Fruit fly (Drosophila melanogaster) whole organism, embryonic: Measurements from ENCODE around the gene rols.

Experiments
- Antp ChIP-seq: fragments of 200-800 bp; sonication (Bioruptor generic); optimal IDR thresholded peaks from 3 replicates; lab custom pipeline; 2016; ENCODE audit warnings: missing biosample characterization, missing genetic modification characterization
- Atf3 ChIP-seq: fragments of 200-800 bp; sonication (Bioruptor generic); optimal IDR thresholded peaks from 3 replicates; lab custom pipeline; 2016; ENCODE audit warnings: missing biosample characterization, missing genetic modification characterization
- CG11398 ChIP-seq: fragments of 200-800 bp; sonication (Bioruptor generic); optimal IDR thresholded peaks from 2 replicates; lab custom pipeline; 2016; ENCODE audit warnings: missing biosample characterization, missing genetic modification characterization
- CG11456 ChIP-seq: fragments of 200-800 bp; sonication (Bioruptor generic); IDR thresholded peaks from 3 replicates; pipeline ENCODE4 v1.3.6; 2022; ENCODE audit warnings: missing biosample characterization, missing genetic modification characterization
- CG11504 ChIP-seq: fragments of 200-800 bp; sonication (Bioruptor generic); optimal IDR thresholded peaks from 3 replicates; lab custom pipeline; 2019; ENCODE audit warnings: missing biosample characterization, mild to moderate bottlenecking, missing genetic modification characterization, moderate library complexity
- CG1233 ChIP-seq: fragments of 200-800 bp; sonication (Bioruptor generic); optimal IDR thresholded peaks from 4 replicates; lab custom pipeline; 2018; ENCODE audit warnings: missing biosample characterization, mild to moderate bottlenecking, missing genetic modification characterization
- CG14965 ChIP-seq: fragments of 200-800 bp; sonication (Bioruptor generic); optimal IDR thresholded peaks from 2 replicates; lab custom pipeline; 2016; ENCODE audit warnings: missing biosample characterization, missing genetic modification characterization, borderline replicate concordance
- CG15514 ChIP-seq: fragments of 200-800 bp; sonication (Bioruptor generic); optimal IDR thresholded peaks from 3 replicates; lab custom pipeline; 2017; ENCODE audit warnings: missing biosample characterization, missing genetic modification characterization, mild to moderate bottlenecking, moderate library complexity, missing genetic modification reagents
- CG2678 ChIP-seq: fragments of 200-800 bp; sonication (Bioruptor generic); optimal IDR thresholded peaks from 3 replicates; lab custom pipeline; 2019; ENCODE audit warnings: missing biosample characterization, mild to moderate bottlenecking, missing genetic modification characterization, moderate library complexity
- CG2712 ChIP-seq: fragments of 200-800 bp; optimal IDR thresholded peaks from 3 replicates; lab custom pipeline; 2019; ENCODE audit warnings: missing biosample characterization, mild to moderate bottlenecking, missing genetic modification characterization, moderate library complexity
- CG32767 ChIP-seq: fragments of 200-800 bp; sonication (Bioruptor generic); IDR thresholded peaks from 2 replicates; pipeline ENCODE4 v1.3.6; 2022; ENCODE audit warnings: missing biosample characterization, missing genetic modification characterization
- CG33213 ChIP-seq: fragments of 200-800 bp; sonication (Bioruptor generic); optimal IDR thresholded peaks from 3 replicates; lab custom pipeline; 2016; ENCODE audit warnings: missing biosample characterization, missing genetic modification characterization
- CG3726 ChIP-seq: fragments of 200-800 bp; sonication (Bioruptor generic); IDR thresholded peaks from 3 replicates; pipeline ENCODE4, ENCODE4 v1.3.6; 2022; ENCODE audit warnings: missing biosample characterization, missing genetic modification characterization
- CG4282 ChIP-seq: fragments of 200-800 bp; sonication (Bioruptor generic); optimal IDR thresholded peaks from 2 replicates; lab custom pipeline; 2016; ENCODE audit warnings: missing biosample characterization, missing genetic modification characterization
- CG4360 ChIP-seq: fragments of 200-800 bp; sonication (Bioruptor generic); IDR thresholded peaks from 2 replicates; pipeline ENCODE4 v1.3.6; 2022; ENCODE audit warnings: missing biosample characterization, missing genetic modification characterization
- CG4730 ChIP-seq: fragments of 200-800 bp; sonication (Bioruptor generic); IDR thresholded peaks from 2 replicates; pipeline ENCODE4 v1.3.6; 2022; ENCODE audit warnings: missing biosample characterization, missing genetic modification characterization
- CG7271 ChIP-seq: fragments of 200-800 bp; sonication (Bioruptor generic); optimal IDR thresholded peaks from 2 replicates; lab custom pipeline; 2018; ENCODE audit warnings: missing biosample characterization, mild to moderate bottlenecking, missing genetic modification characterization, moderate library complexity
- CG8944 ChIP-seq: fragments of 200-800 bp; sonication (Bioruptor generic); optimal IDR thresholded peaks from 3 replicates; lab custom pipeline; 2016; ENCODE audit warnings: missing biosample characterization, missing genetic modification characterization
- CG9437 ChIP-seq: fragments of 200-800 bp; sonication (Bioruptor generic); optimal IDR thresholded peaks from 2 replicates; lab custom pipeline; 2018; ENCODE audit warnings: missing biosample characterization, mild to moderate bottlenecking, missing genetic modification characterization
- Camta ChIP-seq: fragments of 200-800 bp; sonication (Bioruptor generic); optimal IDR thresholded peaks from 2 replicates; lab custom pipeline; 2016; ENCODE audit warnings: missing biosample characterization, missing genetic modification characterization
- CrebB ChIP-seq: fragments of 200-800 bp; sonication (Bioruptor generic); optimal IDR thresholded peaks from 3 replicates; lab custom pipeline; 2018; ENCODE audit warnings: missing biosample characterization, mild to moderate bottlenecking, missing genetic modification characterization
- D ChIP-seq, 2 experiments: fragments of 200-800 bp in 1 of 2; fragments of >200 bp in 1 of 2; sonication (Bioruptor generic) in 1 of 2; optimal IDR thresholded peaks; 2 replicates in 1 of 2; 3 replicates in 1 of 2; lab custom pipeline; 2017; ENCODE audit warnings: mild to moderate bottlenecking in 1 of 2, missing biosample characterization in 1 of 2, missing genetic modification characterization in 1 of 2, missing genetic modification reagents in 1 of 2
- Dfd ChIP-seq, 2 experiments: fragments of >200 bp; optimal IDR thresholded peaks; 2 replicates each; lab custom pipeline; 2017; ENCODE audit warnings: missing biosample characterization in 2 of 2, missing genetic modification characterization in 2 of 2
- HLH3B ChIP-seq: fragments of 200-800 bp; sonication (Bioruptor generic); IDR thresholded peaks from 2 replicates; pipeline ENCODE4 v1.3.6; 2022; ENCODE audit warnings: missing biosample characterization, missing genetic modification characterization
- Hand ChIP-seq: fragments of 200-800 bp; sonication (Bioruptor generic); optimal IDR thresholded peaks from 2 replicates; lab custom pipeline; 2017; ENCODE audit warnings: mild to moderate bottlenecking, missing biosample characterization, missing genetic modification reagents, missing genetic modification characterization
- Hsf ChIP-seq: fragments of 200-800 bp; sonication (Bioruptor generic); optimal IDR thresholded peaks from 3 replicates; lab custom pipeline; 2016; ENCODE audit warnings: missing biosample characterization, missing genetic modification characterization
- MESR4 ChIP-seq: fragments of 200-800 bp; sonication (Bioruptor generic); optimal IDR thresholded peaks from 2 replicates; lab custom pipeline; 2018; ENCODE audit warnings: missing biosample characterization, mild to moderate bottlenecking, missing genetic modification characterization, moderate library complexity
- MTF-1 ChIP-seq: fragments of 200-800 bp; sonication (Bioruptor generic); optimal IDR thresholded peaks from 2 replicates; lab custom pipeline; 2018; ENCODE audit warnings: missing biosample characterization, mild to moderate bottlenecking, missing genetic modification characterization, borderline replicate concordance
- Neu2 ChIP-seq: fragments of 200-800 bp; sonication (Bioruptor generic); optimal IDR thresholded peaks from 3 replicates; lab custom pipeline; 2016; ENCODE audit warnings: missing biosample characterization, missing genetic modification characterization, borderline replicate concordance
- Scr ChIP-seq: fragments of 200-800 bp; sonication (Bioruptor generic); IDR thresholded peaks from 2 replicates; pipeline ENCODE4 v1.3.6; 2022; ENCODE audit warnings: missing biosample characterization, missing genetic modification characterization; ENCODE audit not compliant: partially characterized antibody
- ac ChIP-seq: fragments of 200-800 bp; sonication (Bioruptor generic); optimal IDR thresholded peaks from 3 replicates; lab custom pipeline; 2017; ENCODE audit warnings: missing biosample characterization, mild to moderate bottlenecking, missing genetic modification characterization
- bab2 ChIP-seq: fragments of 200-800 bp; sonication (Bioruptor generic); optimal IDR thresholded peaks from 2 replicates; lab custom pipeline; 2016; ENCODE audit warnings: missing biosample characterization, missing genetic modification characterization
- bsh ChIP-seq, 2 experiments: fragments of 200-800 bp; sonication (Bioruptor generic); optimal IDR thresholded peaks; 2 replicates each; lab custom pipeline; 2017 to 2018; ENCODE audit warnings: mild to moderate bottlenecking in 2 of 2, missing biosample characterization in 2 of 2, missing genetic modification characterization in 2 of 2, moderate library complexity in 1 of 2
- btn ChIP-seq: fragments of 200-800 bp; sonication (Bioruptor generic); optimal IDR thresholded peaks from 2 replicates; lab custom pipeline; 2016; ENCODE audit warnings: missing biosample characterization, missing genetic modification characterization
- corto ChIP-seq: fragments of 200-800 bp; sonication (Bioruptor generic); optimal IDR thresholded peaks from 2 replicates; lab custom pipeline; 2016; ENCODE audit warnings: missing biosample characterization, mild to moderate bottlenecking, missing genetic modification characterization, moderate library complexity
- da ChIP-seq: fragments of 200-800 bp; sonication (Bioruptor generic); optimal IDR thresholded peaks from 2 replicates; lab custom pipeline; 2016; ENCODE audit warnings: missing biosample characterization, missing genetic modification characterization
- esg ChIP-seq: fragments of 200-800 bp; sonication (Bioruptor generic); conservative IDR thresholded peaks from 2 replicates; pipeline ENCODE4 v1.3.6; 2022; ENCODE audit warnings: missing biosample characterization, missing genetic modification characterization
- ewg ChIP-seq: fragments of 200-800 bp; sonication (Bioruptor generic); optimal IDR thresholded peaks from 3 replicates; lab custom pipeline; 2017; ENCODE audit warnings: mild to moderate bottlenecking, missing biosample characterization, missing genetic modification reagents, missing genetic modification characterization
- exex ChIP-seq: fragments of 200-800 bp; sonication (Bioruptor generic); optimal IDR thresholded peaks from 4 replicates; lab custom pipeline; 2018; ENCODE audit warnings: missing biosample characterization, mild to moderate bottlenecking, missing genetic modification characterization, moderate library complexity
- gfzf ChIP-seq: fragments of 200-800 bp; sonication (Bioruptor generic); optimal IDR thresholded peaks from 2 replicates; lab custom pipeline; 2016; ENCODE audit warnings: missing biosample characterization, mild to moderate bottlenecking, missing genetic modification characterization, moderate library complexity
- inv ChIP-seq: fragments of 200-800 bp; sonication (Bioruptor generic); IDR thresholded peaks from 2 replicates; pipeline ENCODE4 v1.3.6; 2022; ENCODE audit warnings: missing biosample characterization, missing genetic modification characterization; ENCODE audit not compliant: partially characterized antibody
- jigr1 ChIP-seq: fragments of 200-800 bp; sonication (Bioruptor generic); IDR thresholded peaks from 3 replicates; pipeline ENCODE4 v1.3.6; 2022; ENCODE audit warnings: missing biosample characterization, missing genetic modification characterization
- mirr ChIP-seq: fragments of 200-800 bp; sonication (Bioruptor generic); optimal IDR thresholded peaks from 3 replicates; lab custom pipeline; 2018; ENCODE audit warnings: missing biosample characterization, mild to moderate bottlenecking, missing genetic modification characterization
- onecut ChIP-seq: fragments of 200-800 bp; sonication (Bioruptor generic); IDR thresholded peaks from 2 replicates; pipeline ENCODE4 v1.3.6; 2022; ENCODE audit warnings: missing biosample characterization, missing genetic modification characterization
- phol ChIP-seq: fragments of 200-800 bp; sonication (Bioruptor generic); optimal IDR thresholded peaks from 3 replicates; lab custom pipeline; 2018; ENCODE audit warnings: missing biosample characterization, mild to moderate bottlenecking, missing genetic modification characterization, moderate library complexity
- pnt ChIP-seq: fragments of 200-800 bp; sonication (Bioruptor generic); optimal IDR thresholded peaks from 3 replicates; lab custom pipeline; 2016; ENCODE audit warnings: missing biosample characterization, missing genetic modification characterization
- pum ChIP-seq: fragments of 200-800 bp; sonication (Bioruptor generic); optimal IDR thresholded peaks from 2 replicates; lab custom pipeline; 2016; ENCODE audit warnings: missing biosample characterization, missing genetic modification characterization
- run ChIP-seq: fragments of 200-800 bp; sonication (Bioruptor generic); optimal IDR thresholded peaks from 3 replicates; lab custom pipeline; 2018; ENCODE audit warnings: missing biosample characterization, mild to moderate bottlenecking, missing genetic modification characterization
- schlank ChIP-seq: fragments of 200-800 bp; sonication (Bioruptor generic); optimal IDR thresholded peaks from 2 replicates; lab custom pipeline; 2018; ENCODE audit warnings: missing biosample characterization, mild to moderate bottlenecking, missing genetic modification characterization
- tna ChIP-seq: fragments of 200-800 bp; sonication (Bioruptor generic); IDR thresholded peaks from 2 replicates; pipeline ENCODE4 v1.3.6; 2022; ENCODE audit warnings: missing biosample characterization, missing genetic modification characterization; ENCODE audit not compliant: partially characterized antibody

The rols gene

DNA sequence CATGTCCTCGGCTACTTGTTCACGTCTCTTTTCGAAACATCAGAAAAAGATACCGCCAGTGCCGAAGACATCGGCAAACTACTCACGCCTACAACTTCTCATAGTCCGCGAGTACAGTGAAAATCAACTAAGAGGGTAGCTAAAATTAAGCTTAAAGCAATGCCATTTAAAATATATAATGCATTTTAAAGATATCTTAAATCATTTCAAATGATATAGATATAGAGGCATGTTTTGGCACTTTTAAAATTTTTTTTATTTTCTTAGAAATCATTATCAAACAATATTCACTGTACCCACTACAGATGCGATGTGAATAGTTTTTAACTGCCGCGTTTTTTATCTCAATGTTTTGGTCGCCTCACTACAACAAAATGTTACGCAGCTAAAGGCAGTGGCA is 14.0 kb downstream of the rols start (continued):
- TF ChIP-seq CG9437 (GFP tag; lab: Kevin White, UChicago) (no peak), Dfd (GFP tag; optimal IDR thresholded peaks at IDR 0.05; lab: Kevin White, UChicago) (no peak), CG11504 (tag; lab: Kevin White, UChicago) (peak; percentile 52), corto (GFP tag; lab: Kevin White, UChicago) (no peak), MESR4 (no peak), jigr1 (GFP tag; lab: Robert Waterston, UW) (no peak), inv (GFP tag; lab: Robert Waterston, UW) (no peak), CG11398 (GFP tag; lab: Kevin White, UChicago) (no peak), D (optimal IDR thresholded peaks at IDR 0.05; lab: Kevin White, UChicago) (no peak), D (GFP tag; optimal IDR thresholded peaks at IDR 0.05; lab: Kevin White, UChicago) (no peak), bab2 (GFP tag; lab: Kevin White, UChicago) (peak; percentile 8), tna (GFP tag; lab: Robert Waterston, UW) (no peak), CG15514 (GFP tag; lab: Kevin White, UChicago) (no peak), CG14965 (GFP tag; lab: Kevin White, UChicago) (no peak), CG33213 (GFP tag; lab: Kevin White, UChicago) (no peak), ac (GFP tag; lab: Kevin White, UChicago) (no peak), bsh (GFP tag; optimal IDR thresholded peaks at IDR 0.05; lab: Kevin White, UChicago) (peak in 1 of 2 experiments; percentile 15), CG2678 (peak; percentile 54), CG11456 (GFP tag; lab: Robert Waterston, UW) (no peak), gfzf (GFP tag; lab: Kevin White, UChicago) (no peak), HLH3B (GFP tag; lab: Robert Waterston, UW) (peak; percentile 48; the same call in 1 of the 2 replicates), Atf3 (no peak), CrebB (tag; lab: Kevin White, UChicago) (no peak), Scr (no peak), da (no peak), CG2712 (tag; lab: Kevin White, UChicago) (peak; percentile 49), pnt (GFP tag; lab: Kevin White, UChicago) (no peak), pum (GFP tag; lab: Kevin White, UChicago) (no peak), CG8944 (GFP tag; lab: Kevin White, UChicago) (no peak), Hand (GFP tag; lab: Kevin White, UChicago) (no peak), schlank (tag; lab: Kevin White, UChicago) (no peak), exex (no peak), Antp (no peak), mirr (GFP tag; lab: Kevin White, UChicago) (no peak), esg (peak; percentile 34; the same call in 1 of the 2 replicates), CG32767 (GFP tag; lab: Robert Waterston, UW) (no peak), CG1233 (no peak), ewg (GFP tag; lab: Kevin White, UChicago) (no peak), CG4282 (GFP tag; lab: Kevin White, UChicago) (no peak), onecut (GFP tag; lab: Robert Waterston, UW) (no peak), CG7271 (tag; lab: Kevin White, UChicago) (no peak), btn (GFP tag; lab: Kevin White, UChicago) (no peak), CG3726 (no peak), Hsf (GFP tag; lab: Kevin White, UChicago) (no peak), Neu2 (no peak), phol (tag; lab: Kevin White, UChicago) (peak; percentile 43), Camta (GFP tag; lab: Kevin White, UChicago) (no peak), MTF-1 (GFP tag; lab: Kevin White, UChicago) (no peak), run (tag; lab: Kevin White, UChicago) (no peak), CG4360 (no peak), CG4730 (peak; percentile 26; the same call in 1 of the 2 replicates)
